Worm (Caenorhabditis elegans): ENCODE data around the gene R03D7.2.

DNA sequence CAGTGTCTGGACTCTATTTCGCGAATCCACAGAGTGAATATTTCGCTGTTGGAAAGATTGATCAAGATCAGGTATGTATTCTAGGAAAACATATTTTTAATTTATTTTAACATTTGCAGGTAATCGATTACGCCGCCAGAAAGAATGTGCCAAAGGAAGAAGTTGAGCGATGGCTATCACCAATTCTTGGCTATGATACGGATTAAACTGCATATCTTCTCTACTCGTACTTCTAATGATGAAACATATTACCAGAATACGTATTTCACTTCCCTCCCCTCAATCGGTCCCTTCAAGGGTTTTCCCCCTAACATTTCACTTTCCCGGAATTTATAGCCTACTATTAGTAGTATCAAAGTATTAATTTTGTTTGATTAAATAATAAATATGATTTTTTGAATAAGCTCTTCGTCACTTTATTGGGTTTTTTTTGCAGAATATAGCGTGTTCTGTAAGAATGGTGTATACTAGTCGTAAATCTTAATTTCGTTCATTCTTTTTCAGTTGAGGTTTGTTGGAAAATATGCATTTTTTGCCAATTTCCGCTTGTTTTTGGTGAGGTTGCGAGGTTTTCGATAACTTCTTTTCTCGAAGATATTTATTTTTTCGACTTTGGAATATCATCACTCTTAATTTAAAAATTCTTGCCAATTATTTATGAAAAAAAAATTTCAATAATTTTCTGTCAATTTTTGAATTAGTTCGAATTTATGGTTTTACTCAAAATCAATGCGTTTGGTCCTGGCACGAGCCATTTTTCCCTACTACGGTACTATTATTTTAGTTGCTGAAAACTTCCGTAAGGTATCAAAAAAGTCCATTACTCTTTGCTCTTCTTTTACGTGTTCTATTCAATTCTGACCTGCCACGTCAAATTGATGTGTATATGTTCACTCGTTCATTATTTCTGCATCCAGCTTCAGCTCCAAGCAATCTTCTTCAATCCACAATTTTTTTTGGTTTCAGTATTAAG is 4.0 kb downstream of the R03D7.2 start:
- TF ChIP-seq fkh-10 (GFP tag; optimal IDR thresholded peaks at IDR 0.05) (no peak), lin-39 (tag; optimal IDR thresholded peaks at IDR 0.05) (no peak), lin-13 (GFP tag; optimal IDR thresholded peaks at IDR 0.05) (no peak), C04F5.9 (tag; optimal IDR thresholded peaks at IDR 0.05) (no peak), sptf-1 (tag; optimal IDR thresholded peaks at IDR 0.05) (no peak), lir-3 (tag; optimal IDR thresholded peaks at IDR 0.05; ENCODE audit: poor library complexity) (no peak), ceh-82 (tag; optimal IDR thresholded peaks at IDR 0.05) (no peak)
